Fruit fly (Drosophila melanogaster): ENCODE results near the gene Fgop2.

dm6 chr2L:6960165-6960564, 15.1 kb upstream of the Fgop2 start, which contains the start of the genes Atac1 and Hmgcl:
- TF ChIP-seq CG8478 (optimal IDR thresholded peaks at IDR 0.05) (no peak), CTCF (optimal IDR thresholded peaks at IDR 0.05) (no peak)
